Fruit fly (Drosophila melanogaster): ENCODE measurements around the gene CG42590.

The CG42590 gene

DNA sequence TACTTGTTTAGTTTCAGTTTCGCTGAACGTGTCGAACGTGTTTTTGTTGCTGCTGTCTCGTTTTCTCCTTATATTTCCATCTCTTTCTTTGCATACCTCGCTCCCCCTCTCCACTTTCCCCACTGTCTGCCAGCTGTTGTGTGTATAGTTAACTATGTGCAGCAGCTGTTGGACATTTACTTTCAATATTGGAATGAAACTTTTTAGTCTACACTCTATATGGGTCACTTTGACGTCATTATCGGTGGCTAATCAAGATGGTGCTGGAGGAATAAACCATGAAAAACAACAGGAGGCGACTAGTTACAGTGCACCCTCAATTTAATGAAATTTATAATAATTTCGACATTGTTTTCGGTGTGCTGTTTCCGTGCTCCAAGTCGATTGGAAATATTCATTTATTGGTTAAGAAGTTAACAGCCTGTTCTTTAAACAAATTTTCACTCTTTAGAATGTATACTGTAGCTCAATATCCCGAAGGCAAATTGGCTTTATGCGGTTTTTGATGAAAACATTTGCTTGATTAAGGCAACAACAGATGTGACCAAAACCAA is 39.8 kb downstream of the CG42590 start (continued):
- TF ChIP-seq CG1529 (GFP tag; optimal IDR thresholded peaks at IDR 0.05) (no peak), CG2202 (tag; optimal IDR thresholded peaks at IDR 0.05) (no peak), slp2 (GFP tag; optimal IDR thresholded peaks at IDR 0.05) (no peak), CG31224 (GFP tag; IDR thresholded peaks at IDR 0.05) (no peak), CG17328 (GFP tag; IDR thresholded peaks at IDR 0.05) (peak; percentile 30; the same call in 1 of the 2 replicates), fd96Cb (tag; optimal IDR thresholded peaks at IDR 0.05) (peak; percentile 40), corto (GFP tag; optimal IDR thresholded peaks at IDR 0.05) (no peak), jumu (GFP tag; optimal IDR thresholded peaks at IDR 0.05) (no peak), CG1233 (GFP tag; optimal IDR thresholded peaks at IDR 0.05) (peak; percentile 18), CG11504 (tag; optimal IDR thresholded peaks at IDR 0.05) (peak; percentile 50), CG15696 (tag; optimal IDR thresholded peaks at IDR 0.05) (no peak), Hsf (GFP tag; optimal IDR thresholded peaks at IDR 0.05) (peak; percentile 32), CG17829 (tag; optimal IDR thresholded peaks at IDR 0.05) (peak; percentile 14), Awh (GFP tag; IDR thresholded peaks at IDR 0.05) (no peak; the same call in 1 of the 2 replicates), CG3726 (GFP tag; IDR thresholded peaks at IDR 0.05) (0 out of 3 replicates have a peak, but pooled peaks have one; percentile 11), CG1792 (GFP tag; optimal IDR thresholded peaks at IDR 0.05) (no peak), gsb-n (tag; optimal IDR thresholded peaks at IDR 0.05) (peak; percentile 26), CG12104 (GFP tag; optimal IDR thresholded peaks at IDR 0.05) (no peak), B-H1 (GFP tag; IDR thresholded peaks at IDR 0.05) (0 out of 3 replicates have a peak, but pooled peaks have one; percentile 22), hkb (optimal IDR thresholded peaks at IDR 0.05) (no peak), hkb (GFP tag; IDR thresholded peaks at IDR 0.05) (peak; percentile 51; the same call in 1 of the 2 replicates), HHEX (GFP tag; optimal IDR thresholded peaks at IDR 0.05) (peak; percentile 19), MBD-R2 (GFP tag; IDR thresholded peaks at IDR 0.05) (no peak), Med (GFP tag) (peak; percentile 93), H15 (GFP tag; IDR thresholded peaks at IDR 0.05) (0 out of 3 replicates have a peak, but pooled peaks have one; percentile 47), al (GFP tag; IDR thresholded peaks at IDR 0.05) (0 out of 2 replicates have a peak, but pooled peaks have one; percentile 5), seq (GFP tag; IDR thresholded peaks at IDR 0.05) (no peak), odd (GFP tag; optimal IDR thresholded peaks at IDR 0.05) (no peak), CG11560 (tag; IDR thresholded peaks at IDR 0.05) (no peak), CG5180 (GFP tag; optimal IDR thresholded peaks at IDR 0.05) (peak; percentile 12), bab2 (GFP tag; optimal IDR thresholded peaks at IDR 0.05) (peak; percentile 40), sens (GFP tag) (peak; percentile 95), CG10654 (GFP tag; optimal IDR thresholded peaks at IDR 0.05) (peak; percentile 37), CG11093 (GFP tag; IDR thresholded peaks at IDR 0.05) (no peak), fu2 (GFP tag; optimal IDR thresholded peaks at IDR 0.05) (no peak), CG2120 (GFP tag; optimal IDR thresholded peaks at IDR 0.05) (peak; percentile 11), CG33213 (GFP tag; optimal IDR thresholded peaks at IDR 0.05) (peak; percentile 32), nerfin-1 (tag; optimal IDR thresholded peaks at IDR 0.05) (no peak), CG14050 (GFP tag; IDR thresholded peaks at IDR 0.05) (0 out of 3 replicates have a peak, but pooled peaks have one; percentile 16), yki (optimal IDR thresholded peaks at IDR 0.05) (no peak), CG10979 (tag; optimal IDR thresholded peaks at IDR 0.05) (peak; percentile 33), kah (GFP tag; optimal IDR thresholded peaks at IDR 0.05) (no peak), tap (tag; optimal IDR thresholded peaks at IDR 0.05) (peak; percentile 20), wor (GFP tag; IDR thresholded peaks at IDR 0.05) (peak; percentile 36; the same call in 1 of the 2 replicates), CG14667 (GFP tag; IDR thresholded peaks at IDR 0.05) (no peak), prd (optimal IDR thresholded peaks at IDR 0.05) (no peak), prd (GFP tag; IDR thresholded peaks at IDR 0.05) (peak; percentile 56; the same call in 2 of the 3 replicates), CG17359 (tag; optimal IDR thresholded peaks at IDR 0.05) (peak; percentile 68), Ets65A (GFP tag) (peak; percentile 93), Ptx1 (GFP tag; IDR thresholded peaks at IDR 0.05) (peak; percentile 56), mam (GFP tag; optimal IDR thresholded peaks at IDR 0.05) (peak; percentile 44), sisA (GFP tag; IDR thresholded peaks at IDR 0.05) (peak; percentile 65)

All from whole organism, embryonic.